Fruit fly (Drosophila melanogaster): ENCODE results near the gene Drak.
A peak's percentile ranks its signal among the peaks of the same experiment; 100 is the strongest.

Drak gene

dm6 chrX:11483297-11483696, 9.6 kb upstream of the Drak start, which contains the start of gene Uba5:
Uba5 (plus strand) TSS chrX:11483518.
- peak; percentile 44; the same call in 1 of the 3 replicates for TF ChIP-seq CG4496 (GFP tag; IDR thresholded peaks at IDR 0.05)
- TF ChIP-seq CG34367 (tag; optimal IDR thresholded peaks at IDR 0.05) = no peak
- TF ChIP-seq CG17806 (tag; optimal IDR thresholded peaks at IDR 0.05) = no peak

DNA sequence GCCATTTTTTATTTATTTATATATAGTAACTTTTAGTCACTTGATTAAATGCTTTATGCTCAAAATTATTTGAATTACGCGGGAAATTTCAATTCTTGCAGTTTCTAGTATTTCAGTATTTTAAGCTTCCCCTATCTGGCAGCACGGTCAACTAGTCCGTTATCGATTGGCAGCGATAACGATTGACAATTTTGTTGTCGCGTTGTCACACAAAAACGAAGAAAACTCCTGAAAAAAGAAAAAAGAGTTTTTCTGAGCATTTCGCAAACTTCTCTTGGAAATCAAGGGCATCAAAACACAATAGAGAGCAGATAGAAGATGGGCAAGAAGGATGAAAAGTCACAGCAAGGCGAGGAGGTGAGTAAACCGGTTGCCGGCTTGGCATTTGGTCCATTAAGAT, 7.9 kb upstream of the Drak start, which contains the start of gene Spase25:
TSS of gene Spase25 (plus strand) at position 176 of the 400 bp plus-strand sequence.
- TF ChIP-seq CG8301 (tag; optimal IDR thresholded peaks at IDR 0.05) = peak; percentile 37
- TF ChIP-seq CG34367 (tag; optimal IDR thresholded peaks at IDR 0.05) = peak; percentile 42
- no peak for TF ChIP-seq fd96Ca (GFP tag; IDR thresholded peaks at IDR 0.05)
- TF ChIP-seq D1 (tag; optimal IDR thresholded peaks at IDR 0.05) = no peak
- TF ChIP-seq CG17806 (tag; optimal IDR thresholded peaks at IDR 0.05) = peak; percentile 24
- no peak for TF ChIP-seq CG13204 (GFP tag; optimal IDR thresholded peaks at IDR 0.05)
- TF ChIP-seq Pif1A (GFP tag; optimal IDR thresholded peaks at IDR 0.05) = no peak
- TF ChIP-seq Pif1B (GFP tag; optimal IDR thresholded peaks at IDR 0.05) = no peak
- no peak for TF ChIP-seq CG4496 (GFP tag; IDR thresholded peaks at IDR 0.05)
- no peak for TF ChIP-seq Snoo (tag; optimal IDR thresholded peaks at IDR 0.05)
- TF ChIP-seq CG32121 (GFP tag; IDR thresholded peaks at IDR 0.05) = no peak
- no peak for TF ChIP-seq EcR (GFP tag; optimal IDR thresholded peaks at IDR 0.05)
- no peak for TF ChIP-seq Ets98B (GFP tag; IDR thresholded peaks at IDR 0.05)
- TF ChIP-seq CG9948 (tag; optimal IDR thresholded peaks at IDR 0.05) = no peak
- peak; percentile 36; the same call in 1 of the 2 replicates for TF ChIP-seq CG12605 (GFP tag; IDR thresholded peaks at IDR 0.05)
- peak; percentile 57 for TF ChIP-seq gl (tag; optimal IDR thresholded peaks at IDR 0.05)
- TF ChIP-seq rn (GFP tag; IDR thresholded peaks at IDR 0.05) = no peak
- TF ChIP-seq CG15710 (tag; optimal IDR thresholded peaks at IDR 0.05) = peak; percentile 21
- no peak for TF ChIP-seq CG14655 (GFP tag; optimal IDR thresholded peaks at IDR 0.05)
- TF ChIP-seq CG10348 (GFP tag; IDR thresholded peaks at IDR 0.05) = no peak
- peak; percentile 6 for TF ChIP-seq CG8159 (tag; optimal IDR thresholded peaks at IDR 0.05)

- no peak for TF ChIP-seq Pif1A (GFP tag; optimal IDR thresholded peaks at IDR 0.05)
- no peak for TF ChIP-seq gl (tag; optimal IDR thresholded peaks at IDR 0.05)
- TF ChIP-seq D1 (tag; optimal IDR thresholded peaks at IDR 0.05) = no peak
- no peak for TF ChIP-seq CG10348 (GFP tag; IDR thresholded peaks at IDR 0.05)
- TF ChIP-seq Pif1B (GFP tag; optimal IDR thresholded peaks at IDR 0.05) = no peak
- TF ChIP-seq rn (GFP tag; IDR thresholded peaks at IDR 0.05) = no peak
- TF ChIP-seq CG17806 (tag; optimal IDR thresholded peaks at IDR 0.05) = no peak
- TF ChIP-seq CG9948 (tag; optimal IDR thresholded peaks at IDR 0.05) = no peak
- no peak for TF ChIP-seq CG15710 (tag; optimal IDR thresholded peaks at IDR 0.05)
- TF ChIP-seq CG34367 (tag; optimal IDR thresholded peaks at IDR 0.05) = no peak
- no peak for TF ChIP-seq CG4496 (GFP tag; IDR thresholded peaks at IDR 0.05)
- no peak for TF ChIP-seq CG8159 (tag; optimal IDR thresholded peaks at IDR 0.05)
- TF ChIP-seq CG32121 (GFP tag; IDR thresholded peaks at IDR 0.05) = no peak
- no peak for TF ChIP-seq CG13204 (GFP tag; optimal IDR thresholded peaks at IDR 0.05)
- no peak for TF ChIP-seq CG8301 (tag; optimal IDR thresholded peaks at IDR 0.05)
Measured at dm6 chrX:11491473-11491872, 1.5 kb upstream of the Drak start, which contains the start of gene CG33235. CG33235 (minus strand) TSS chrX:11491573.

dm6 chrX:11492205-11492604, 730 bp upstream of the Drak start:
- TF ChIP-seq CG9948 (tag; optimal IDR thresholded peaks at IDR 0.05) = peak; percentile 0
- TF ChIP-seq D1 (tag; optimal IDR thresholded peaks at IDR 0.05) = no peak
- TF ChIP-seq CG12605 (GFP tag; IDR thresholded peaks at IDR 0.05) = no peak
- TF ChIP-seq CG34367 (tag; optimal IDR thresholded peaks at IDR 0.05) = peak; percentile 15
- TF ChIP-seq CG17806 (tag; optimal IDR thresholded peaks at IDR 0.05) = peak; percentile 23
- TF ChIP-seq EcR (GFP tag; optimal IDR thresholded peaks at IDR 0.05) = no peak
- no peak for TF ChIP-seq Snoo (tag; optimal IDR thresholded peaks at IDR 0.05)
- TF ChIP-seq CG14655 (GFP tag; optimal IDR thresholded peaks at IDR 0.05) = peak; percentile 67
- TF ChIP-seq Ets98B (GFP tag; IDR thresholded peaks at IDR 0.05) = no peak
- TF ChIP-seq CG8159 (tag; optimal IDR thresholded peaks at IDR 0.05) = peak; percentile 34
- peak; percentile 17 for TF ChIP-seq Pif1B (GFP tag; optimal IDR thresholded peaks at IDR 0.05)
- TF ChIP-seq Pif1A (GFP tag; optimal IDR thresholded peaks at IDR 0.05) = peak; percentile 31
- TF ChIP-seq CG8301 (tag; optimal IDR thresholded peaks at IDR 0.05) = peak; percentile 57
- TF ChIP-seq CG4496 (GFP tag; IDR thresholded peaks at IDR 0.05) = no peak

dm6 chrX:11494731-11495277, 1.9 kb downstream of the Drak start:
- peak; percentile 93 for TF ChIP-seq Pif1B (GFP tag; optimal IDR thresholded peaks at IDR 0.05)
- TF ChIP-seq EcR (GFP tag; optimal IDR thresholded peaks at IDR 0.05) = peak; percentile 62
- TF ChIP-seq CG8159 (tag; optimal IDR thresholded peaks at IDR 0.05) = peak; percentile 95
- peak; percentile 55; the same call in 1 of the 2 replicates for TF ChIP-seq CG32121 (GFP tag; IDR thresholded peaks at IDR 0.05)
- peak; percentile 80; the same call in 2 of the 3 replicates for TF ChIP-seq fd96Ca (GFP tag; IDR thresholded peaks at IDR 0.05)
- peak; percentile 93 for TF ChIP-seq CG17806 (tag; optimal IDR thresholded peaks at IDR 0.05)
- peak; percentile 88 for TF ChIP-seq gl (tag; optimal IDR thresholded peaks at IDR 0.05)
- TF ChIP-seq rn (GFP tag; IDR thresholded peaks at IDR 0.05) = peak; percentile 51
- peak; percentile 85 for TF ChIP-seq CG4496 (GFP tag; IDR thresholded peaks at IDR 0.05)
- TF ChIP-seq Pif1A (GFP tag; optimal IDR thresholded peaks at IDR 0.05) = peak; percentile 96
- TF ChIP-seq CG34367 (tag; optimal IDR thresholded peaks at IDR 0.05) = peak; percentile 95
- TF ChIP-seq CG9948 (tag; optimal IDR thresholded peaks at IDR 0.05) = peak; percentile 95
- TF ChIP-seq Ets98B (GFP tag; IDR thresholded peaks at IDR 0.05) = peak; percentile 54; the same call in 1 of the 2 replicates
- no peak for TF ChIP-seq CG10348 (GFP tag; IDR thresholded peaks at IDR 0.05)
- TF ChIP-seq CG12605 (GFP tag; IDR thresholded peaks at IDR 0.05) = peak; percentile 57; the same call in 1 of the 2 replicates
- TF ChIP-seq CG14655 (GFP tag; optimal IDR thresholded peaks at IDR 0.05) = peak; percentile 94
- peak; percentile 94 for TF ChIP-seq Snoo (tag; optimal IDR thresholded peaks at IDR 0.05)
- peak; percentile 92 for TF ChIP-seq CG8301 (tag; optimal IDR thresholded peaks at IDR 0.05)
- peak; percentile 87 for TF ChIP-seq D1 (tag; optimal IDR thresholded peaks at IDR 0.05)
- peak; percentile 95 for TF ChIP-seq CG15710 (tag; optimal IDR thresholded peaks at IDR 0.05)
- TF ChIP-seq CG13204 (GFP tag; optimal IDR thresholded peaks at IDR 0.05) = peak; percentile 91
